Worm (Caenorhabditis elegans) whole organism, early embryonic: ENCODE results near the gene egas-2.
A peak's percentile ranks its signal among the peaks of the same experiment; 100 is the strongest.

ENCODE experiments used
- B0310.2 ChIP-seq: sonication (generic microtip); optimal IDR thresholded peaks from 2 replicates; lab custom pipeline; 2016; ENCODE audit warnings: mild to moderate bottlenecking, missing genetic modification characterization, missing compliant biosample characterization
- F13C5.2 ChIP-seq: sonication (generic microtip); optimal IDR thresholded peaks from 2 replicates; lab custom pipeline; 2017; ENCODE audit warnings: mild to moderate bottlenecking, missing genetic modification characterization, inconsistent platforms, missing compliant biosample characterization
- aly-1 ChIP-seq: sonication (generic microtip); optimal IDR thresholded peaks from 2 replicates; lab custom pipeline; 2016; ENCODE audit warnings: missing genetic modification characterization, missing compliant biosample characterization
- ama-1 ChIP-seq: fragments of 150-350 bp; optimal IDR thresholded peaks from 2 replicates; lab custom pipeline; 2014
- ceh-13 ChIP-seq: fragments of 200-800 bp; sonication (Bioruptor generic); optimal IDR thresholded peaks from 2 replicates; lab custom pipeline; 2018; ENCODE audit warnings: mild to moderate bottlenecking, missing genetic modification characterization, missing compliant biosample characterization
- ceh-36 ChIP-seq: sonication (generic microtip); optimal IDR thresholded peaks from 2 replicates; lab custom pipeline; 2016; ENCODE audit warnings: missing genetic modification characterization, inconsistent platforms, missing compliant biosample characterization
- ets-7 ChIP-seq: sonication (generic microtip); optimal IDR thresholded peaks from 2 replicates; lab custom pipeline; 2016; ENCODE audit warnings: missing genotype, missing genetic modification characterization, missing compliant biosample characterization
- flt-1 ChIP-seq: fragments of 200-800 bp; sonication (Bioruptor generic); IDR thresholded peaks from 2 replicates; pipeline ENCODE4 v1.3.6; 2022; ENCODE audit warnings: missing genetic modification characterization, missing compliant biosample characterization
- hmbx-1 ChIP-seq: sonication (generic microtip); optimal IDR thresholded peaks from 2 replicates; lab custom pipeline; 2016; ENCODE audit warnings: mild to moderate bottlenecking, missing genetic modification characterization, missing compliant biosample characterization
- hmg-4 ChIP-seq: fragments of 200-800 bp; sonication (Bioruptor generic); optimal IDR thresholded peaks from 2 replicates; lab custom pipeline; 2018; ENCODE audit warnings: mild to moderate bottlenecking, missing genetic modification characterization, missing compliant biosample characterization
- hnd-1 ChIP-seq: sonication (generic microtip); optimal IDR thresholded peaks from 2 replicates; lab custom pipeline; 2016; ENCODE audit warnings: missing genetic modification characterization, missing compliant biosample characterization
- pes-1 ChIP-seq: fragments of 200-800 bp; sonication (Bioruptor generic); IDR thresholded peaks from 2 replicates; pipeline ENCODE4 v1.3.6; 2022; ENCODE audit warnings: missing genetic modification reagents, missing genetic modification characterization, missing compliant biosample characterization
- scrt-1 ChIP-seq: fragments of 200-800 bp; sonication (Bioruptor generic); IDR thresholded peaks from 2 replicates; pipeline ENCODE4 v1.3.6; 2022; ENCODE audit warnings: missing genetic modification characterization, missing compliant biosample characterization
- sea-1 ChIP-seq: fragments of 200-800 bp; sonication (Bioruptor generic); conservative IDR thresholded peaks from 2 replicates; pipeline ENCODE4 v1.3.6; 2022; ENCODE audit warnings: missing genetic modification characterization, missing compliant biosample characterization
- tbx-11 ChIP-seq: fragments of 200-800 bp; sonication (Bioruptor generic); IDR thresholded peaks from 2 replicates; pipeline ENCODE4 v1.3.6; 2022; ENCODE audit warnings: missing genetic modification characterization, missing compliant biosample characterization
- tbx-37 ChIP-seq: fragments of 200-800 bp; sonication (Bioruptor generic); conservative IDR thresholded peaks from 2 replicates; pipeline ENCODE4 v1.3.6; 2022; ENCODE audit warnings: missing genetic modification reagents, missing genetic modification characterization, missing compliant biosample characterization
- tra-4 ChIP-seq: sonication (generic microtip); optimal IDR thresholded peaks from 2 replicates; lab custom pipeline; 2017; ENCODE audit warnings: missing genetic modification characterization, missing compliant biosample characterization

The egas-2 gene

DNA sequence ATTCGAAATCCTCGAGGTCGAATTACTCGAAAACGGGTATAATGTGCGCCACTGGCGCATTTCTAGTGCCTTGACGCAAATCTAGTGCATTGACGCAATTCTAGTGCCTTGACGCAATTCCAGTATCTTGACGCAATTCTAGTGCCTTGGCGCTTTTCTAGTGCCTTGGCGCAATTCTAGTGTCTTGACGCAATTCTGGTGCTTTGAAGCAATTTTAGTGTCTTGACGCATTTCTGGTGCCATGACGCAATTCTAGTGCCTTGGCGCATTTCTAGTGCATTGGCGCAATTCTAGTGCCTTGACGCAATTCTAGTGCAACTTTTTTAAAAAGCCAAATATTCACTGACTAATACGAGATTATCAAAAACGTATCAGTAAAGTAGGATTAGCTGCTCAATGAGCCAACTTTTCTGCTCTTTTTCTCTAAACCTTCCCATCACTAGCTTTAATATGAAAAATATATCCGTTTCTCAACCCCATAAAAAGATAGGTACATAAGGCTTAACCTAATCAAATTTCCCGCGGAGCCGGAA lies 34.4 kb downstream of the egas-2 start, which contains the start of gene Y69H2.17:
Gene Y69H2.17, plus strand, starts transcription at position 483 of the 533 bp plus-strand sequence.
- TF ChIP-seq scrt-1 (GFP tag; lab: Robert Waterston, UW) (no peak), aly-1 (tag; lab: Kevin White, UChicago) (no peak), F13C5.2 (no peak), tbx-37 (GFP tag; lab: Robert Waterston, UW) (no peak), tbx-11 (GFP tag; lab: Robert Waterston, UW) (no peak), sea-1 (GFP tag; lab: Robert Waterston, UW) (no peak), B0310.2 (tag; lab: Kevin White, UChicago) (no peak), ceh-36 (tag; lab: Kevin White, UChicago) (no peak), hnd-1 (tag; lab: Kevin White, UChicago) (no peak), tra-4 (tag; lab: Kevin White, UChicago) (no peak), ets-7 (tag; lab: Kevin White, UChicago) (no peak), flt-1 (GFP tag; lab: Robert Waterston, UW) (no peak), hmbx-1 (no peak), pes-1 (GFP tag; lab: Robert Waterston, UW) (no peak)

DNA sequence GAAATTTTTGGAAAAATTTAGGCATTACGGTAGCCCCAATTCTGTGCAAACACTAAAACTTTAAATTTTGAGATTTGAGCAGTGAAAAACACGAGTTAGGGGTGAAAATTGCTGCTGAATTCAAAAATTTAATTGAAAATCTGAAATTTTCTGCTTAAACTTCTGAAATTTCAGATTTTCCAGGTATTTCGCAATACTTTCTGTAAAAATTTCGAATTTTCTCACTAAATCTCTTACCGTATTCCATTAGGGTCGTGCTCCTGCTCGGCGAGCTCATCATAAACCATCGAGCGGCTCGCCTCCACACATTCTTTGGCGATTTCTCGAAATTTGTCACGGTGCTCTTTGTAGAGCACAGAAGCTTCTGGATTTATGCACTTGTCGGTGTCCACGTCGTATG lies 37.2 kb downstream of the egas-2 start:
- TF ChIP-seq aly-1 (tag; lab: Kevin White, UChicago): no peak
- no peak for TF ChIP-seq ceh-36 (tag; lab: Kevin White, UChicago)
- TF ChIP-seq hnd-1 (tag; lab: Kevin White, UChicago): no peak
- TF ChIP-seq B0310.2 (tag; lab: Kevin White, UChicago): no peak
- TF ChIP-seq ets-7 (tag; lab: Kevin White, UChicago): no peak
- TF ChIP-seq hmg-4 (GFP tag; lab: Kevin White, UChicago): no peak
- no peak for TF ChIP-seq ama-1
- TF ChIP-seq tbx-37 (GFP tag; lab: Robert Waterston, UW): no peak
- no peak for TF ChIP-seq tbx-11 (GFP tag; lab: Robert Waterston, UW)
- TF ChIP-seq hmbx-1: no peak

DNA sequence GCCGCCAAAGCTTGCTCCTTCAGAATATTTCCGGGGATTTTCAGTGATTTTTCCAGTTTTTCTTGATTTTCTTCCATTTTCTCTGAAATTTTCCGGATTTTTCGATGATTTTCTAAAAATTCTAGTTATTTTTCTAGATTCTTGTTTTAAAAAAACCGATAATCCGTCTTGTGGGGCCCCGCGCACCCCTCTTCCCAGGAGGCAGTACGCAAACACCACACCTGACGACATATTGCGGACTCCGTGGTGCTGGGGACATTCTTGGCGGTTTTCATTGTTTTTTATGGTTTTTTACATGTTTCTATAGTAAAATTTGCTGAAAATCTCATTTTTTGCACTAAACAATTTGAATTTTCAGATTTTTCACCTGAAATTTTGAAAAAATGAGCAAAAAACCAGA lies 39.5 kb downstream of the egas-2 start, which contains the start of the genes ubc-19 and Y69H2.7:
Gene ubc-19, minus strand, starts transcription at position 82 of the 400 bp plus-strand sequence.
Gene Y69H2.7, plus strand, starts transcription at position 309 of the 400 bp plus-strand sequence.
- TF ChIP-seq tbx-37 (GFP tag; lab: Robert Waterston, UW): no peak
- no peak for TF ChIP-seq ama-1
- TF ChIP-seq hmg-4 (GFP tag; lab: Kevin White, UChicago): peak; percentile 5

DNA sequence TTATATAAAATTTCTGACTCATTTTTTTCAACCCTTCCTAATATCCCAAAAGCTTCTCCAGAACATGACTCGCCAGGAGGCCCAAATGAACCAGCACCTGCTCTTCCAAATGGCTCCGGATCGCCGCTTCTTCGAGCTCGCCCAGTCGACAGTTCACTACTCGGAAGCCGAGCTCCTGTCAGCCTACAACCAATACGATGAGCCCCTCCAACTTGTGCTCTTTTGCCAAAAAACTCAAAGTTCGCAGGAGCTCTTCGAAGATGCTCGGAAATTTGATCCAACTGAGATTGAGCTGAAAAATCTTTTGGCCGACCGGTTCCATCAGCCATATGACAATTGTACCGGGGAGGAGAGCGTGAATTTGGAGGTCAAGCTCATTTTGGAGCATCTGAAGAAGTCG lies 45.3 kb downstream of the egas-2 start:
- TF ChIP-seq tbx-11 (GFP tag; lab: Robert Waterston, UW) (no peak), F13C5.2 (no peak), sea-1 (GFP tag; lab: Robert Waterston, UW) (no peak), flt-1 (GFP tag; lab: Robert Waterston, UW) (no peak), hmg-4 (GFP tag; lab: Kevin White, UChicago) (no peak), ceh-36 (tag; lab: Kevin White, UChicago) (no peak)

DNA sequence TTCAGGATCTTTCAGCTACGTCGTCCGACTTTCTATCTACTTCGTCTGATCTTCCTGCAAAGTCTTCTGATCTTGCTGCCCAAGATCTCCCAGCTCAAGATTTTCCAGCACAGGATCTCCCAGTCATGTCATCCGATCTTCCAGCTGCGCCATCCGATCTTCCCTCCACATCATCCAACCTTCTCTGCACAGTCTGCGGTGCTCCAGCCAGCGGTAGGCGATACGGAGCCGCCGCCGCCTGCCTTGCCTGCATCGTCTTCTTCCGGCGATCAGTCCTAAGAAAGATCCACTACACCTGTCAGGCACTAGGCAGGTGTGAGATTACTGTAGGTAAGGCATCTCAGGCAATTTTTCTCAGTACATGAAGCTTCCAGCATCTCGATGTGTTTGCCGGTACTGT lies 49.2 kb downstream of the egas-2 start, which contains the start of gene nhr-241:
Gene nhr-241, plus strand, starts transcription at position 126 of the 400 bp plus-strand sequence.
- TF ChIP-seq scrt-1 (GFP tag; lab: Robert Waterston, UW) (no peak), tra-4 (tag; lab: Kevin White, UChicago) (no peak), tbx-37 (GFP tag; lab: Robert Waterston, UW) (no peak), tbx-11 (GFP tag; lab: Robert Waterston, UW) (no peak), sea-1 (GFP tag; lab: Robert Waterston, UW) (no peak), pes-1 (GFP tag; lab: Robert Waterston, UW) (no peak), flt-1 (GFP tag; lab: Robert Waterston, UW) (no peak), ets-7 (tag; lab: Kevin White, UChicago) (no peak), hmg-4 (GFP tag; lab: Kevin White, UChicago) (no peak), hmbx-1 (no peak), hnd-1 (tag; lab: Kevin White, UChicago) (no peak), aly-1 (tag; lab: Kevin White, UChicago) (no peak), F13C5.2 (no peak), ceh-13 (GFP tag; lab: Kevin White, UChicago) (no peak), B0310.2 (tag; lab: Kevin White, UChicago) (no peak), ama-1 (no peak), ceh-36 (tag; lab: Kevin White, UChicago) (no peak)

DNA sequence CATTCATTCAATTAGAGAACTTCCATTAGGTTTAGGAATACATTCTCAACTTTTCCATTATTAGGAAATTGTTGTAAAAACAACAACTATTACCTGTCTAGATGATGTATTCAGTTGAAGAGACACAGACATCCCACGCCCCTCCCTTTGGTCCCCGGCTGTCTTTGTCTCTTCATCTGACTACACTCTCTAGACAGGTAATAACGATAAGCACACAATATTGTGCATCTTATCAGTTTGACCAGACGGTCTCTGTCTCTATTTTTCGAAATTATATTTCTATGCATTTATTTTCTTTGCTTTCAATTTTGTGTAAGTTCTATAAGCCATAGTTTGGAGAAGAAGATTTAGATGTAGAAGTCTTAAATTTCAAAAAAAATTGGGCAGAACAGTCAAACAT lies 51.2 kb downstream of the egas-2 start, which contains the start of gene Y69H2.9:
Gene Y69H2.9, plus strand, starts transcription at position 233 of the 400 bp plus-strand sequence.
- TF ChIP-seq hmbx-1 (no peak), aly-1 (tag; lab: Kevin White, UChicago) (no peak), ets-7 (tag; lab: Kevin White, UChicago) (no peak), hmg-4 (GFP tag; lab: Kevin White, UChicago) (no peak), tra-4 (tag; lab: Kevin White, UChicago) (no peak), hnd-1 (tag; lab: Kevin White, UChicago) (no peak)

DNA sequence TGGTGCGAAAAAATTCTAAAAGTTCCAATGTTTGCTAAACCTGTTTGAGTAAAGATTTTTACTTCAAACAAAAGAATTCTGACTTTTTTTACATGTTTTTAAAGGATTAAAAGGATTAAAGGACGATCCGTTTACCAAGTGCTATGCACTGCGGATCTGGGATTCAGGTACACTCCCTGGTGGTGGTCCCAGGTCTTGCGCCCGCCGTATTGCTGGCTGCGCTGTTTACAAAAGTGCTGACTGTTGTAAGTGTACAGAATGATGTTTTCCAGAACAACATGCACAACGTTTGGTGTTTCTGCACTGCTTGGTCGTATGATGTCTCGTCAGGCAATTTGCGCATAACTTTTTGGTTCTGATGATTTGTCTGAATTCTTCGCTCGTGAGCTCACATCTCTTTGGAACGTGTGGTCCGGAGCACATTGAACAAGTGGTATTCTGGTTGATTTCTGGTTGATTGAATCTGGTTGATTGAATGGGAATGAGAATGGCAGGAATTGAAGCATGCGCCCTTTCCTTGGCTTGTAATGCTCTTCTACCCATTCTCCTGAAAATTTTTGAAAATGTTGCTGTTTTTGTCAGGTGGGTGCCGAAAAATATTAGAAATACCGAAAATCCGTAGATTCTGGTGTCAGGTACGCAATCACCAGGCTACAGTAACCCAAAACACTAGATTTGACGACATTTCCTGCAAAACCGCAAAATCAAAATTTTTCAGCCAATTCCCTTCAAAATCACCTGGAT lies 55.3 kb downstream of the egas-2 start:
- TF ChIP-seq hnd-1 (tag; lab: Kevin White, UChicago) (no peak), ceh-36 (tag; lab: Kevin White, UChicago) (peak; percentile 22), flt-1 (GFP tag; lab: Robert Waterston, UW) (peak; percentile 35; the same call in 1 of the 2 replicates), tbx-11 (GFP tag; lab: Robert Waterston, UW) (peak; percentile 65; the same call in 1 of the 2 replicates), sea-1 (GFP tag; lab: Robert Waterston, UW) (no peak)
